Worm (Caenorhabditis elegans): ENCODE measurements around the gene fbxb-47.

Gene fbxb-47

DNA sequence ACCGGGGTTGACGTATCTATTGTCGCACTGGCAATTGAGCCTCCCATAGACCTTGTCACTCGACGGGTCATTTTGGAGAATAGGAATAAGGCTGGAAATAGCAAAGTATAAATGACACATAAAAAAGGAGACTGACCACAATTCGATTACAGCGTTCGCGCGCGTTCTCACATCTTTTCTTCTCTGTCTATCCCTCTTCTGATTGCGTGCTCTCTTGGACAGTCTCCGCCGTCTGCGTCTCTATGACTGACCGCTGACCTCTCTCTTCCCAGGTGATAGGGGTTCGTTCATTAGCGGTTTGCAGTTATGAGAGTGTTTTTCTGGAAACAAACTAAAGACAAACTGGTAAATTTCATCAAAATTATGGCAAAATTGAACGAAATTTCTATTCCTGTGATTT is 33.1 kb upstream of the fbxb-47 start, which contains the start of gene ceh-83:
TSS of gene ceh-83 (minus strand) at position 181 of the 400 bp plus-strand sequence.
- TF ChIP-seq nhr-28 (tag; optimal IDR thresholded peaks at IDR 0.05), result no peak
- no peak for TF ChIP-seq elt-1 (tag; optimal IDR thresholded peaks at IDR 0.05; ENCODE audit: borderline replicate concordance, insufficient read depth)
- TF ChIP-seq ztf-11 (tag; optimal IDR thresholded peaks at IDR 0.05), result no peak
- TF ChIP-seq tbx-8 (GFP tag; optimal IDR thresholded peaks at IDR 0.05), result no peak
- no peak for TF ChIP-seq M03D4.4 (tag; optimal IDR thresholded peaks at IDR 0.05)
- TF ChIP-seq flh-1 (GFP tag; optimal IDR thresholded peaks at IDR 0.05), result no peak
- TF ChIP-seq hlh-1 (tag; optimal IDR thresholded peaks at IDR 0.05), result no peak
- TF ChIP-seq nhr-12 (tag; optimal IDR thresholded peaks at IDR 0.05), result no peak
- no peak for TF ChIP-seq cnd-1 (tag; optimal IDR thresholded peaks at IDR 0.05)
- TF ChIP-seq lsy-2 (tag; optimal IDR thresholded peaks at IDR 0.05), result no peak
- no peak for TF ChIP-seq ham-2 (GFP tag; optimal IDR thresholded peaks at IDR 0.05)
- TF ChIP-seq bed-3 (GFP tag; optimal IDR thresholded peaks at IDR 0.05), result no peak

DNA sequence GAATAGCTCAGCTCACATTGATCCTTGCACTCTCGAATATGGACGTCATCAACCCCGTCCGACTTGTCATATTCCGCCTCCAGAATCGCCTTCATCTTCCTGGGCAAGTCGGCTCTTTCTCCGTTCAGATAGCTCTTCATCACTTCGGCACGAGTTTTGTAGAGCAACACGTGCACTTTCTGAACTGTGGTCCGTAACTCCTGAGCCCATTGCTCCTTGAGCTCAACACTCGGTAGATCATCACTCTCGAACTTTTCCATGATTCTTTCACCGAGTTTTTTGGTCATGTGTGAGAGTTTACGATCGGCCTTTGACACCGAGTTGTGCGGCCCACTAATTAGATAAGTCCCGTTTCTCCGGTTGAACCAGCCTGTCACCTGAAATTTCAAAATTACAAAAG is 31.9 kb upstream of the fbxb-47 start:
- TF ChIP-seq M03D4.4 (tag; optimal IDR thresholded peaks at IDR 0.05), result no peak
- no peak for TF ChIP-seq ham-2 (GFP tag; optimal IDR thresholded peaks at IDR 0.05)
- no peak for TF ChIP-seq elt-1 (tag; optimal IDR thresholded peaks at IDR 0.05; ENCODE audit: borderline replicate concordance, insufficient read depth)
- no peak for TF ChIP-seq mls-2 (tag; optimal IDR thresholded peaks at IDR 0.05)
- no peak for TF ChIP-seq nhr-12 (tag; optimal IDR thresholded peaks at IDR 0.05)
- TF ChIP-seq cnd-1 (tag; optimal IDR thresholded peaks at IDR 0.05), result no peak
- TF ChIP-seq ceh-83 (GFP tag; optimal IDR thresholded peaks at IDR 0.05), result no peak
- no peak for TF ChIP-seq nhr-28 (tag; optimal IDR thresholded peaks at IDR 0.05)
- TF ChIP-seq lsy-2 (tag; optimal IDR thresholded peaks at IDR 0.05), result no peak
- no peak for TF ChIP-seq bed-3 (GFP tag; optimal IDR thresholded peaks at IDR 0.05)
- no peak for TF ChIP-seq ceh-43 (GFP tag; optimal IDR thresholded peaks at IDR 0.05)
- no peak for TF ChIP-seq lin-32 (GFP tag; optimal IDR thresholded peaks at IDR 0.05)
- TF ChIP-seq unc-62 (GFP tag; optimal IDR thresholded peaks at IDR 0.05), result no peak
- TF ChIP-seq blmp-1 (tag; optimal IDR thresholded peaks at IDR 0.05), result no peak
- no peak for TF ChIP-seq nhr-2 (tag; optimal IDR thresholded peaks at IDR 0.05)

DNA sequence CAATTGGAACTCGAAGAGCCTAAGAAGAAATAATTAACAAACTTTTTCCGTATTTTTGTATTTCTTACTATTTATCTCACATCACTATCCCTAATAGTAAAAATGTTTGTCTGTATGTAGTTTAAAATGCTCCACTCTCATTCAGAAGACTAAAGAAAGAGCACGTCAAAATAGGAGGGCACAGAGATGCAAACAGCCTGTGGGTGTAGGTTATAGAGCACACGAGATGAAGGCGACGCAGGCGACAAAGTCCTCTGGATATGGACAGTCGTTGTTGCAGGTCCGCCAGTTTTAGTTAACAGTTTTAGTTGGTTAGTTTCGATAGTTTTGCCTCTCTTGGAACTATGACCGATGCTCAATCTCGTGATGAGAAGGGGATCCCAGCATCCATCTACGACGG is 28.7 kb upstream of the fbxb-47 start, which contains the start of gene ceh-82:
TSS of gene ceh-82 (plus strand) at position 301 of the 400 bp plus-strand sequence.
- TF ChIP-seq nhr-12 (tag; optimal IDR thresholded peaks at IDR 0.05) (no peak), cnd-1 (tag; optimal IDR thresholded peaks at IDR 0.05) (no peak), unc-120 (tag; optimal IDR thresholded peaks at IDR 0.05; ENCODE audit: poor library complexity, severe bottlenecking) (no peak), M03D4.4 (tag; optimal IDR thresholded peaks at IDR 0.05) (no peak), flh-1 (GFP tag; optimal IDR thresholded peaks at IDR 0.05) (no peak), ces-1 (GFP tag; optimal IDR thresholded peaks at IDR 0.05) (no peak), unc-62 (GFP tag; optimal IDR thresholded peaks at IDR 0.05) (no peak), zip-8 (tag; optimal IDR thresholded peaks at IDR 0.05) (no peak), mep-1 (tag; optimal IDR thresholded peaks at IDR 0.05) (no peak), lsy-2 (tag; optimal IDR thresholded peaks at IDR 0.05) (no peak), drap-1 (GFP tag; optimal IDR thresholded peaks at IDR 0.05) (no peak), nhr-237 (tag; optimal IDR thresholded peaks at IDR 0.05) (no peak), ceh-83 (GFP tag; optimal IDR thresholded peaks at IDR 0.05) (no peak), ceh-39 (tag; optimal IDR thresholded peaks at IDR 0.05) (no peak), mab-5 (tag; optimal IDR thresholded peaks at IDR 0.05) (no peak), ham-2 (GFP tag; optimal IDR thresholded peaks at IDR 0.05) (no peak), elt-1 (tag; optimal IDR thresholded peaks at IDR 0.05; ENCODE audit: borderline replicate concordance, insufficient read depth) (no peak), ceh-43 (GFP tag; optimal IDR thresholded peaks at IDR 0.05) (no peak)

DNA sequence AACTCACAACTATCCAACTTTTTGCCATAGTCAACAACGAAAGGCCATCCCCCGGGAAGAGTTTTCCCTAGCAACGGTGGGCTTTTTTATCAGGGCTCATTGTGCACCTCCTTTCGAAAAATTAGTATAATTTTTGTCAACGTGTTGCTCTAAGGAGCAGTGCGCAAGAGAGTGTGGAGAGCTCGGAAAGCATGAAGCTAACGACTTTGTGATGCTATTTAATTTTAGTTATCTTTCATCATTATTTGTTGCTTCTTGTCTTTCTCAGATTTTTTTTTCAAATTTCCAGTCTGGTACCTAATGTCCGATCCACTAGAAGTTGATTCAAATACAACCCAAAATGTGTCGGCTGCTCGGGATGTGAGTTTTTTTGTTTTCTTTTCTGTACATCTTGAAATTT is 26.8 kb upstream of the fbxb-47 start, which contains the start of gene ceh-81:
TSS of gene ceh-81 (plus strand) at position 301 of the 400 bp plus-strand sequence.
- TF ChIP-seq lsy-2 (tag; optimal IDR thresholded peaks at IDR 0.05) (no peak), ham-2 (GFP tag; optimal IDR thresholded peaks at IDR 0.05) (no peak), ces-1 (GFP tag; optimal IDR thresholded peaks at IDR 0.05) (no peak), unc-62 (GFP tag; optimal IDR thresholded peaks at IDR 0.05) (no peak), ceh-83 (GFP tag; optimal IDR thresholded peaks at IDR 0.05) (no peak), elt-3 (tag; optimal IDR thresholded peaks at IDR 0.05) (no peak), mab-5 (tag; optimal IDR thresholded peaks at IDR 0.05) (no peak), nhr-12 (tag; optimal IDR thresholded peaks at IDR 0.05) (no peak), flh-1 (GFP tag; optimal IDR thresholded peaks at IDR 0.05) (no peak), bed-3 (GFP tag; optimal IDR thresholded peaks at IDR 0.05) (no peak), zip-8 (tag; optimal IDR thresholded peaks at IDR 0.05) (no peak), mep-1 (tag; optimal IDR thresholded peaks at IDR 0.05) (no peak)

DNA sequence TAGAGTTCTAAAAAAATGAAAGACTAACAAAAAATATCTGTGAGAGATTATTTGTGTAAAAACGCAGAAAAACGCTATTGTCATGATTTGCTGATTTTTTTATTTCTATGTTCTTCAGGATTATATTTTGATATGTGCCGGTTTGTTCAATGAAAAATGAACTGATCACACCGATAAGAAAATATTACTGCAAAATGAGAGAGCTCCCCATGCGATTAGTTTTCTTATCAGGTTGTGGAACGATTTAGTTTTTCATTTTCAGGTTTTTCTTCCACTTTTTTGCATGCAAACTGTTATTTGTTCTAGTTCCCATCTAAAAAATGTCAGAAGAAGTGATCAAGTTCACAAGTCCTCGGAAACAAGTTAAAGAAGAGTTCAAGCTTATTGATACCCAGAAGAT is 25.0 kb upstream of the fbxb-47 start, which contains the start of gene btb-9:
TSS of gene btb-9 (plus strand) at position 254 of the 400 bp plus-strand sequence.
- TF ChIP-seq flh-1 (GFP tag; optimal IDR thresholded peaks at IDR 0.05) (no peak), ceh-83 (GFP tag; optimal IDR thresholded peaks at IDR 0.05) (no peak), sptf-1 (tag; optimal IDR thresholded peaks at IDR 0.05) (no peak), unc-39 (tag; optimal IDR thresholded peaks at IDR 0.05) (no peak), unc-62 (GFP tag; optimal IDR thresholded peaks at IDR 0.05) (no peak), snpc-4 (tag; optimal IDR thresholded peaks at IDR 0.05) (no peak), zip-8 (tag; optimal IDR thresholded peaks at IDR 0.05) (no peak), M03D4.4 (tag; optimal IDR thresholded peaks at IDR 0.05) (no peak), ztf-11 (tag; optimal IDR thresholded peaks at IDR 0.05) (no peak), ceh-39 (tag; optimal IDR thresholded peaks at IDR 0.05) (no peak), nhr-237 (tag; optimal IDR thresholded peaks at IDR 0.05) (no peak)
